Fruit fly (Drosophila melanogaster): ENCODE measurements around the gene Kap-alpha3.

Gene Kap-alpha3

dm6 chr3R:9527907-9528842, 49.4 kb downstream of the Kap-alpha3 start (continued):
- TF ChIP-seq CG12391 (tag; optimal IDR thresholded peaks at IDR 0.05): peak; percentile 71
- TF ChIP-seq Rfx (GFP tag; IDR thresholded peaks at IDR 0.05): peak; percentile 98
- no peak; the same call in 2 of the 3 replicates for TF ChIP-seq croc (GFP tag; conservative IDR thresholded peaks at IDR 0.05)
- TF ChIP-seq CG12744 (GFP tag; optimal IDR thresholded peaks at IDR 0.05): peak; percentile 75
- TF ChIP-seq CG6765 (GFP tag; optimal IDR thresholded peaks at IDR 0.05): peak; percentile 91
- TF ChIP-seq B-H1 (GFP tag; IDR thresholded peaks at IDR 0.05): peak; percentile 89
- peak; percentile 89 for TF ChIP-seq CG6854 (GFP tag; optimal IDR thresholded peaks at IDR 0.05)
- TF ChIP-seq CG31224 (GFP tag; IDR thresholded peaks at IDR 0.05): peak; percentile 90
- TF ChIP-seq pzg (GFP tag; optimal IDR thresholded peaks at IDR 0.05): peak; percentile 23
- TF ChIP-seq ems (GFP tag; optimal IDR thresholded peaks at IDR 0.05): peak; percentile 93
- no peak for TF ChIP-seq Lim3 (GFP tag; IDR thresholded peaks at IDR 0.05)
- peak; percentile 75 for TF ChIP-seq Oli (tag; optimal IDR thresholded peaks at IDR 0.05)
- TF ChIP-seq gce (GFP tag; IDR thresholded peaks at IDR 0.05): peak; percentile 82; the same call in 2 of the 3 replicates
- TF ChIP-seq CG1603 (tag; optimal IDR thresholded peaks at IDR 0.05): no peak
- TF ChIP-seq zf30C (GFP tag; optimal IDR thresholded peaks at IDR 0.05): no peak
- TF ChIP-seq lilli (GFP tag; optimal IDR thresholded peaks at IDR 0.05): peak; percentile 90
- no peak for TF ChIP-seq lola (GFP tag; optimal IDR thresholded peaks at IDR 0.05)
- TF ChIP-seq CG18764 (GFP tag; optimal IDR thresholded peaks at IDR 0.05): peak; percentile 85
- peak; percentile 90 for TF ChIP-seq CG2199 (GFP tag; IDR thresholded peaks at IDR 0.05)
- TF ChIP-seq toy (GFP tag; IDR thresholded peaks at IDR 0.05): peak; percentile 84
- TF ChIP-seq CG8089 (GFP tag; optimal IDR thresholded peaks at IDR 0.05): peak; percentile 30
- TF ChIP-seq oc (tag; optimal IDR thresholded peaks at IDR 0.05): no peak
- peak; percentile 86 for TF ChIP-seq vfl (GFP tag; optimal IDR thresholded peaks at IDR 0.05)
- TF ChIP-seq CG17186 (GFP tag; optimal IDR thresholded peaks at IDR 0.05): peak; percentile 20
- peak; percentile 94 for TF ChIP-seq CG1647 (GFP tag; optimal IDR thresholded peaks at IDR 0.05)
- peak; percentile 94 for TF ChIP-seq ranshi (GFP tag; IDR thresholded peaks at IDR 0.05)
- TF ChIP-seq cato (GFP tag; optimal IDR thresholded peaks at IDR 0.05; ENCODE audit: borderline replicate concordance): no peak
- peak; percentile 82 for TF ChIP-seq Six4 (GFP tag; optimal IDR thresholded peaks at IDR 0.05)
- peak; percentile 58 for TF ChIP-seq Sry-δ (GFP tag; optimal IDR thresholded peaks at IDR 0.05)
- TF ChIP-seq CG4404 (GFP tag; IDR thresholded peaks at IDR 0.05): peak; percentile 70
- TF ChIP-seq CG31365 (tag; optimal IDR thresholded peaks at IDR 0.05): peak; percentile 78
- TF ChIP-seq CG6791 (GFP tag; IDR thresholded peaks at IDR 0.05; ENCODE audit: partially characterized antibody): no peak
- TF ChIP-seq CG6272 (GFP tag; IDR thresholded peaks at IDR 0.05): peak; percentile 88
- TF ChIP-seq Dll (GFP tag; IDR thresholded peaks at IDR 0.05; ENCODE audit: partially characterized antibody): no peak
- TF ChIP-seq Usf (GFP tag; optimal IDR thresholded peaks at IDR 0.05): peak; percentile 3
- peak; percentile 82 for TF ChIP-seq pum (GFP tag; optimal IDR thresholded peaks at IDR 0.05)
- peak; percentile 92 for TF ChIP-seq CG7987 (GFP tag; optimal IDR thresholded peaks at IDR 0.05)
- TF ChIP-seq Fer3 (tag; optimal IDR thresholded peaks at IDR 0.05): peak; percentile 95
- peak; percentile 92 for TF ChIP-seq CG4854 (GFP tag; optimal IDR thresholded peaks at IDR 0.05)
- TF ChIP-seq CG6683 (GFP tag; optimal IDR thresholded peaks at IDR 0.05): peak; percentile 86
- TF ChIP-seq CG2120 (GFP tag; optimal IDR thresholded peaks at IDR 0.05): peak; percentile 91
- peak; percentile 88 for TF ChIP-seq CG13296 (GFP tag; optimal IDR thresholded peaks at IDR 0.05)
- TF ChIP-seq usp (GFP tag; optimal IDR thresholded peaks at IDR 0.05): no peak
- peak in 1 of 2 experiments; percentile 18 for TF ChIP-seq Hr78 (GFP tag; optimal IDR thresholded peaks at IDR 0.05)
- peak; percentile 74 for TF ChIP-seq ssp (GFP tag; IDR thresholded peaks at IDR 0.05)
- peak; percentile 91 for TF ChIP-seq HmgD (GFP tag; optimal IDR thresholded peaks at IDR 0.05)
- peak; percentile 77 for TF ChIP-seq nmo (GFP tag; optimal IDR thresholded peaks at IDR 0.05)
- peak; percentile 82 for TF ChIP-seq disco-r (GFP tag; optimal IDR thresholded peaks at IDR 0.05)

All from whole organism, embryonic.